Fruit fly (Drosophila melanogaster) whole organism: ENCODE measurements around the gene Gr66a.

ENCODE experiments used
- CG8478 ChIP-seq: fragments of >200 bp; optimal IDR thresholded peaks from 2 replicates; lab custom pipeline; 2018; ENCODE audit warnings: inconsistent platforms
- psq ChIP-seq: fragments of >200 bp; optimal IDR thresholded peaks from 2 replicates; lab custom pipeline; 2017

- TF ChIP-seq CG8478 (lab: Kevin White, UChicago): no peak
- TF ChIP-seq psq: no peak
Observed at dm6 chr3L:8296941-8297340, 9.8 kb downstream of the Gr66a start, which contains the start of gene Rab19.
